Worm (Caenorhabditis elegans) whole organism, L3 larva: ENCODE results near the gene prx-19.

Source experiments
- aly-2 ChIP-seq: fragments of 150-350 bp; optimal IDR thresholded peaks from 2 replicates; lab custom pipeline; 2014; ENCODE audit warnings: missing biosample characterization, missing genetic modification characterization
- egl-27 ChIP-seq: sonication (generic microtip); optimal IDR thresholded peaks from 4 replicates; lab custom pipeline; 2017; ENCODE audit warnings: missing biosample characterization, missing genetic modification reagents, missing genetic modification characterization
- egl-5 ChIP-seq: fragments of 150-350 bp; optimal IDR thresholded peaks from 2 replicates; lab custom pipeline; 2017; ENCODE audit warnings: missing biosample characterization, missing genetic modification reagents, missing genetic modification characterization, inconsistent platforms
- elt-2 ChIP-seq: sonication (generic microtip); optimal IDR thresholded peaks from 2 replicates; lab custom pipeline; 2016; ENCODE audit warnings: missing genetic modification reagents, mild to moderate bottlenecking, missing genetic modification characterization, missing compliant biosample characterization
- fkh-10 ChIP-seq: sonication (generic microtip); optimal IDR thresholded peaks from 2 replicates; lab custom pipeline; 2017; ENCODE audit warnings: missing biosample characterization, missing genetic modification reagents, missing genetic modification characterization
- fos-1 ChIP-seq: fragments of 150-350 bp; optimal IDR thresholded peaks from 2 replicates; lab custom pipeline; 2014; ENCODE audit warnings: missing biosample characterization, missing genetic modification characterization
- jun-1 ChIP-seq: fragments of 150-350 bp; optimal IDR thresholded peaks from 2 replicates; lab custom pipeline; 2014; ENCODE audit warnings: missing biosample characterization, missing genetic modification reagents, missing genetic modification characterization
- nhr-76 ChIP-seq: fragments of 150-350 bp; sonication (generic microtip); optimal IDR thresholded peaks from 5 replicates; lab custom pipeline; 2014; ENCODE audit warnings: missing biosample characterization, missing genetic modification characterization
- snpc-4 ChIP-seq: fragments of 150-350 bp; optimal IDR thresholded peaks from 2 replicates; lab custom pipeline; 2014; ENCODE audit warnings: missing biosample characterization, missing genetic modification characterization
- unc-62 ChIP-seq: fragments of 150-350 bp; sonication (generic microtip); optimal IDR thresholded peaks from 4 replicates; lab custom pipeline; 2014; ENCODE audit warnings: missing biosample characterization, missing genetic modification reagents, missing genetic modification characterization
- zag-1 ChIP-seq: fragments of 150-350 bp; optimal IDR thresholded peaks from 2 replicates; lab custom pipeline; 2014; ENCODE audit warnings: missing biosample characterization, missing genetic modification characterization
- ztf-4 ChIP-seq: fragments of 150-350 bp; optimal IDR thresholded peaks from 2 replicates; lab custom pipeline; 2014; ENCODE audit warnings: missing biosample characterization, missing genetic modification characterization

- TF ChIP-seq aly-2 (tag; lab: Kevin White, UChicago) = no peak
- no peak for TF ChIP-seq egl-5 (tag; lab: Kevin White, UChicago)
- TF ChIP-seq unc-62 = no peak
- TF ChIP-seq ztf-4 (tag; lab: Kevin White, UChicago) = no peak
- no peak for TF ChIP-seq elt-2 (tag; lab: Kevin White, UChicago)
- no peak for TF ChIP-seq fos-1 (tag; lab: Kevin White, UChicago)
- no peak for TF ChIP-seq jun-1 (tag; lab: Kevin White, UChicago)
- TF ChIP-seq nhr-76 (tag; lab: Kevin White, UChicago) = no peak
- TF ChIP-seq fkh-10 (GFP tag; lab: Kevin White, UChicago) = no peak
- TF ChIP-seq zag-1 (tag; lab: Kevin White, UChicago) = no peak
- TF ChIP-seq egl-27 (tag; lab: Kevin White, UChicago) = no peak
- TF ChIP-seq snpc-4 (tag; lab: Kevin White, UChicago) = no peak
Observed at ce11 chrIII:8851961-8852360, 42.9 kb upstream of the prx-19 start, which contains the start of gene plg-1.
